Fruit fly (Drosophila melanogaster): ENCODE data around the gene CG3631.

DNA sequence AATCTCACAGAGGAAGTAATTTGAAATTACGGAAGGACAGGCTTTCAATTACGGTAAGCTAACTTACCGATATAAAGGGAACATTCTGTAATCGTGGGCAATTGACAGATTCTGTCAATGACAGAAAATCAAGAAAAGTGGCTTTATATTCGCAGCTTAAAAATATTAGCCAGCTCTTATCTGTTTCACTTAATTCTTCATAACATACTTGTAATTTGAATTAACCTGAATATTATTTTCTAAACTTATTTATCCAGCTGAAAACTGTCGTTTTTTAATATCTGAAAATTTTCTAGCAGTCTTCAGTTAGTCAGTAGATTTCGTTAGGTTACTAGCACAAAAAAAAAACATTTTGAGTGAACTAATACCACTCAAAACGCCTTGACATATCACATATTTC is 34.5 kb upstream of the CG3631 start, which contains the start of gene CG3610:
- TF ChIP-seq CTCF (optimal IDR thresholded peaks at IDR 0.05) (no peak), CG8478 (optimal IDR thresholded peaks at IDR 0.05) (no peak)
